Worm (Caenorhabditis elegans) whole organism, early embryonic: ENCODE results near the gene Y64G10A.1.

Experiments
- ceh-36 ChIP-seq: sonication (generic microtip); optimal IDR thresholded peaks from 2 replicates; lab custom pipeline; 2016; ENCODE audit warnings: missing genetic modification characterization, inconsistent platforms, missing compliant biosample characterization
- ets-7 ChIP-seq: sonication (generic microtip); optimal IDR thresholded peaks from 2 replicates; lab custom pipeline; 2016; ENCODE audit warnings: missing genotype, missing genetic modification characterization, missing compliant biosample characterization
- hmbx-1 ChIP-seq: sonication (generic microtip); optimal IDR thresholded peaks from 2 replicates; lab custom pipeline; 2016; ENCODE audit warnings: mild to moderate bottlenecking, missing genetic modification characterization, missing compliant biosample characterization
- sea-1 ChIP-seq: fragments of 200-800 bp; sonication (Bioruptor generic); conservative IDR thresholded peaks from 2 replicates; pipeline ENCODE4 v1.3.6; 2022; ENCODE audit warnings: missing genetic modification characterization, missing compliant biosample characterization

- TF ChIP-seq ets-7 (tag; lab: Kevin White, UChicago) (no peak), ceh-36 (no peak), hmbx-1 (tag; lab: Kevin White, UChicago) (no peak), sea-1 (GFP tag; lab: Robert Waterston, UW) (no peak)
These were observed 10.8 kb downstream of the Y64G10A.1 start, which contains the start of gene F02H6.7 for ce11 chrIV:14228069-14228468.
